Fruit fly (Drosophila melanogaster) Kc167 (cell line): ENCODE data around the gene CG3961.

Source experiments
- Myc ChIP-seq: fragments of >200 bp; optimal IDR thresholded peaks from 2 replicates; lab custom pipeline; 2017; ENCODE audit warnings: missing external identifiers
- Sin3A ChIP-seq: fragments of >200 bp; optimal IDR thresholded peaks from 2 replicates; lab custom pipeline; 2018; ENCODE audit warnings: missing external identifiers
- h ChIP-seq: fragments of >200 bp; optimal IDR thresholded peaks from 3 replicates; lab custom pipeline; 2018; ENCODE audit warnings: missing external identifiers
- insv ChIP-seq: fragments of >200 bp; optimal IDR thresholded peaks from 3 replicates; lab custom pipeline; 2018; ENCODE audit warnings: missing external identifiers

DNA sequence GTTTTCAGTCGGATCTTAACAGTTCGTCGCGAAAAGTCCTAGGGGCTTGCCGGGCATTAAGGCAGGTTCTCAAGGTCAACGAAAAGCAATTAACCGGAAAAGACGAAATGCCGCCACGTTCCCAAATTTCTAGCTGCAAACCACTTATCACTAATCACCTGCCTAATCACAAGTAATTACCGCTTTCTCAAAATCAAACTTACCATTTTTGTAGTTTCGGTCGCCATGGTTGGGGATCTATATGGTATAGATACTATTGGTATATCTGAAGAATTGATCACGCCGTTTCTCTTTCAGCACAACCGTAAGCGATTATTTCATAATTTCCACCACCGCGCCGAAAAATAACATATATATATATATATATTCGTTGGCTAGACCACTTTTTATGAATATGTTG, 44.5 kb downstream of the CG3961 start:
- TF ChIP-seq Myc: no peak
- no peak for TF ChIP-seq insv (lab: Kevin White, UChicago)
- no peak for TF ChIP-seq h (lab: Kevin White, UChicago)
- no peak for TF ChIP-seq Sin3A (lab: Kevin White, UChicago)
